Worm (Caenorhabditis elegans): ENCODE measurements around the gene F15E6.6.

DNA sequence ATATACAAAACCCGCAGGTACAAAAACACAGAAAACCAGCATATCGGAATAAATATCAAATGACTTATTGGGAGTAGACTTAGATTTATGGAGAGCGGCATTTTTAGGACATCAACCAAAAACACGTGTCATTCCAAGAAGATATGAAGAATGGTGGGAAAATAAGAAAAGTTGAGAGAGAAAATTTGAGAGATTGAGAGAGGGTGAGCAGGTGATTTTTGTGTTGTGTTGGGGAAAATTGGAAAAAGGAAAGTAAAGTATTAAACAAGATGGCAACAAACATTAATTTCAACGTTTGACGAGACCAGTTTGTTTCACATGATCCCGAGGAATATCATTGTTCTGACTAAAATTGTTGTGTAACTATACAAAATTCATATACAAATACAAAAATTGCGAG lies 4.4 kb upstream of the F15E6.6 start, which contains the start of gene srv-4:
- TF ChIP-seq ets-4 (GFP tag; optimal IDR thresholded peaks at IDR 0.05) (no peak), egrh-3 (GFP tag; IDR thresholded peaks at IDR 0.05) (no peak), bed-2 (GFP tag; IDR thresholded peaks at IDR 0.05) (no peak), hlh-12 (tag; optimal IDR thresholded peaks at IDR 0.05) (no peak)

Measured in whole organism, young adult.